Worm (Caenorhabditis elegans): ENCODE measurements around the gene mrps-25.
A peak's percentile ranks its signal among the peaks of the same experiment; 100 is the strongest.

The mrps-25 gene

DNA sequence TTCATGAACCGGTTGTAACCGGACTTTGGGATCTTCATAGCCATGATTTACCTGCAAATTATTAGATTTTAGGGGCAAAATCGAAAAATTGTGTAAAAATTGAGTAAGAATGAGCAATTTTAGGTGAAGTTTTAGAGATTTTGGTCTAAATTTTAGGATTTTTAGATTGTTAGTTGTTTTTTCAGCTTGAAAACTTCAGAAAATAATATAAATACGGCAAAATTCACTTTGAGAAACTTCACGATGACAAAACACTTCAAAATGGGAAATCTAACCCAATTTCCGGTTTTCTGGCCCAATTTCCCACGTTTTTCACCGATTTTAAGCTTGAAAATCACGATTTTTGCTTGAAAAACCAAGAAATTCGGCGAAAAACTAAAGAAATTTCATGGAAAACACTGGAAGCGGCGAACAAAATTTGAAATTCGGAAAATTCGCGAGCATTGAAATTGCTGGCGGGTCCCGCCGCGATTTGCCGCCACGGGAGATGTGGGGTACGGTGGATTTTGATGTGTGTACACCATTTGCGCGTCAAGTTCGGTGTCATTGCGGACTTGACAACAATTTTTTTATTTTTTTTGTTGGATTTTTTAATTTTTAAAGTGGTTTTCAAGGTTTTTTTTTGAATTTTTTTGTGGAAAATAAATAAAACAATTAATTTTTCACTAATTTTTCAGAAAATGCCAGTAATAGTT is 37.3 kb downstream of the mrps-25 start, which contains the start of the genes cct-8 and Y55F3AR.2 (continued):
- TF ChIP-seq pha-4 (GFP tag; IDR thresholded peaks at IDR 0.05) (peak; percentile 97), pha-4 (tag; optimal IDR thresholded peaks at IDR 0.05) (peak; percentile 19), nhr-237 (tag; optimal IDR thresholded peaks at IDR 0.05) (no peak), dmd-6 (GFP tag; IDR thresholded peaks at IDR 0.05) (peak; percentile 98), nhr-6 (tag; optimal IDR thresholded peaks at IDR 0.05) (peak; percentile 93), dmd-9 (GFP tag; IDR thresholded peaks at IDR 0.05) (peak; percentile 98), lir-3 (tag; optimal IDR thresholded peaks at IDR 0.05) (peak; percentile 14), D1046.2 (GFP tag; IDR thresholded peaks at IDR 0.05) (peak; percentile 95), hmg-1.1 (GFP tag; IDR thresholded peaks at IDR 0.05) (peak; percentile 99), jun-1 (tag; optimal IDR thresholded peaks at IDR 0.05) (peak; percentile 92), Y48G9A.11 (GFP tag; IDR thresholded peaks at IDR 0.05) (peak; percentile 97), ceh-62 (tag; optimal IDR thresholded peaks at IDR 0.05) (no peak), unc-130 (GFP tag; optimal IDR thresholded peaks at IDR 0.05) (peak; percentile 88), php-3 (GFP tag; IDR thresholded peaks at IDR 0.05) (peak; percentile 99), nhr-25 (tag; optimal IDR thresholded peaks at IDR 0.05; ENCODE audit: borderline replicate concordance, insufficient read depth) (peak; percentile 81), unc-39 (tag; optimal IDR thresholded peaks at IDR 0.05) (no peak), saeg-2 (GFP tag; IDR thresholded peaks at IDR 0.05) (peak; percentile 97), attf-4 (tag; optimal IDR thresholded peaks at IDR 0.05) (no peak), nhr-76 (tag; optimal IDR thresholded peaks at IDR 0.05) (peak; percentile 58), mes-2 (tag; optimal IDR thresholded peaks at IDR 0.05; ENCODE audit: poor library complexity, severe bottlenecking) (peak; percentile 94), skn-1 (tag; optimal IDR thresholded peaks at IDR 0.05) (no peak), gei-8 (GFP tag; optimal IDR thresholded peaks at IDR 0.05) (peak; percentile 63), ZK337.2 (GFP tag; IDR thresholded peaks at IDR 0.05) (peak; percentile 90), mxl-3 (GFP tag; optimal IDR thresholded peaks at IDR 0.05) (peak; percentile 72), vab-7 (GFP tag; IDR thresholded peaks at IDR 0.05) (peak; percentile 92), Y75B8A.6 (GFP tag; IDR thresholded peaks at IDR 0.05) (peak; percentile 94), lin-39 (tag; optimal IDR thresholded peaks at IDR 0.05) (peak; percentile 82), ztf-11 (tag; optimal IDR thresholded peaks at IDR 0.05) (no peak), madf-5 (GFP tag; IDR thresholded peaks at IDR 0.05) (0 out of 4 replicates have a peak, but pooled peaks of 1 of the 2 experiments have one; percentile 72), cey-2 (tag; optimal IDR thresholded peaks at IDR 0.05; ENCODE audit: borderline replicate concordance, insufficient read depth) (peak; percentile 63), nhr-111 (GFP tag; optimal IDR thresholded peaks at IDR 0.05) (peak; percentile 88), aly-2 (tag; optimal IDR thresholded peaks at IDR 0.05) (no peak), duxl-1 (tag; optimal IDR thresholded peaks at IDR 0.05; ENCODE audit: poor library complexity) (peak; percentile 96), fos-1 (tag; optimal IDR thresholded peaks at IDR 0.05) (peak; percentile 23), ama-1 (optimal IDR thresholded peaks at IDR 0.05) (peak; percentile 86), lin-29 (GFP tag; IDR thresholded peaks at IDR 0.05) (peak; percentile 96), tag-97 (GFP tag; IDR thresholded peaks at IDR 0.05) (no peak), F10B5.3 (tag; optimal IDR thresholded peaks at IDR 0.05) (peak; percentile 93), hlh-11 (tag; optimal IDR thresholded peaks at IDR 0.05) (peak; percentile 96), lin-1 (GFP tag; IDR thresholded peaks at IDR 0.05) (peak; percentile 92), daf-19 (GFP tag; conservative IDR thresholded peaks at IDR 0.05) (peak; percentile 91), rbr-2 (tag; optimal IDR thresholded peaks at IDR 0.05) (peak; percentile 97), nhr-41 (GFP tag; IDR thresholded peaks at IDR 0.05) (peak; percentile 76; the same call in 1 of the 2 replicates), lim-7 (GFP tag; IDR thresholded peaks at IDR 0.05) (peak; percentile 55; the same call in 1 of the 2 replicates), zip-2 (tag; optimal IDR thresholded peaks at IDR 0.05) (peak; percentile 84), arid-1 (GFP tag; conservative IDR thresholded peaks at IDR 0.05) (peak; percentile 98), daf-16 (GFP tag; optimal IDR thresholded peaks at IDR 0.05) (peak; percentile 58 to 95), daf-16 (tag; optimal IDR thresholded peaks at IDR 0.05) (peak; percentile 82), F49E8.2 (tag; optimal IDR thresholded peaks at IDR 0.05; ENCODE audit: borderline replicate concordance) (peak; percentile 95), mep-1 (tag; optimal IDR thresholded peaks at IDR 0.05) (peak; percentile 99)
